Fruit fly (Drosophila melanogaster) whole organism, embryonic: ENCODE data around the gene Ndae1.

Experiments used
- BtbVII ChIP-seq: fragments of 200-800 bp; sonication (Bioruptor generic); optimal IDR thresholded peaks from 3 replicates; lab custom pipeline; 2017; ENCODE audit warnings: missing biosample characterization, mild to moderate bottlenecking, missing genetic modification characterization
- Bteb2 ChIP-seq: fragments of 200-800 bp; sonication (Bioruptor generic); optimal IDR thresholded peaks from 2 replicates; lab custom pipeline; 2016; ENCODE audit warnings: missing biosample characterization, missing genetic modification characterization
- CG10462 ChIP-seq: fragments of 200-800 bp; sonication (Bioruptor generic); optimal IDR thresholded peaks from 2 replicates; lab custom pipeline; 2016; ENCODE audit warnings: missing biosample characterization, missing genetic modification characterization
- CG10979 ChIP-seq: fragments of 200-800 bp; sonication (Bioruptor generic); optimal IDR thresholded peaks from 2 replicates; lab custom pipeline; 2018; ENCODE audit warnings: missing biosample characterization, mild to moderate bottlenecking, missing genetic modification characterization, moderate library complexity
- CG11085 ChIP-seq: fragments of 200-800 bp; sonication (Bioruptor generic); IDR thresholded peaks from 2 replicates; pipeline ENCODE4 v1.3.6; 2022; ENCODE audit warnings: missing biosample characterization, missing genetic modification characterization
- CG11560 ChIP-seq: fragments of 200-800 bp; sonication (Bioruptor generic); IDR thresholded peaks from 3 replicates; pipeline ENCODE4 v1.3.6; 2022; ENCODE audit warnings: missing biosample characterization, missing genetic modification characterization
- CG12744 ChIP-seq: fragments of 200-800 bp; sonication (Bioruptor generic); optimal IDR thresholded peaks from 2 replicates; lab custom pipeline; 2016; ENCODE audit warnings: missing biosample characterization, missing genetic modification characterization
- CG14860 ChIP-seq: fragments of 200-800 bp; sonication (Bioruptor generic); IDR thresholded peaks from 3 replicates; pipeline ENCODE4 v1.3.6; 2022; ENCODE audit warnings: missing biosample characterization, missing genetic modification characterization; ENCODE audit not compliant: partially characterized antibody
- CG1603 ChIP-seq: fragments of 200-800 bp; sonication (Bioruptor generic); optimal IDR thresholded peaks from 2 replicates; lab custom pipeline; 2019; ENCODE audit warnings: missing biosample characterization, mild to moderate bottlenecking, missing genetic modification characterization, moderate library complexity
- CG16815 ChIP-seq: fragments of 200-800 bp; sonication (Bioruptor generic); optimal IDR thresholded peaks from 3 replicates; lab custom pipeline; 2017; ENCODE audit warnings: missing biosample characterization, mild to moderate bottlenecking, missing genetic modification characterization
- CG17361 ChIP-seq: fragments of 200-800 bp; sonication (Bioruptor generic); IDR thresholded peaks from 3 replicates; pipeline ENCODE4 v1.3.6; 2022; ENCODE audit warnings: missing biosample characterization, missing genetic modification characterization
- CG2889 ChIP-seq: fragments of 200-800 bp; sonication (Bioruptor generic); IDR thresholded peaks from 3 replicates; pipeline ENCODE4 v1.3.6; 2022; ENCODE audit warnings: missing biosample characterization, missing genetic modification characterization
- CG30431 ChIP-seq: fragments of 200-800 bp; sonication (Bioruptor generic); optimal IDR thresholded peaks from 2 replicates; lab custom pipeline; 2017; ENCODE audit warnings: missing biosample characterization, missing genetic modification characterization
- CG31365 ChIP-seq: fragments of 200-800 bp; sonication (Bioruptor generic); optimal IDR thresholded peaks from 2 replicates; lab custom pipeline; 2018; ENCODE audit warnings: missing biosample characterization, mild to moderate bottlenecking, missing genetic modification characterization
- CG3163 ChIP-seq: fragments of 200-800 bp; sonication (Bioruptor generic); optimal IDR thresholded peaks from 3 replicates; lab custom pipeline; 2016; ENCODE audit warnings: missing biosample characterization, missing genetic modification characterization
- CG33213 ChIP-seq: fragments of 200-800 bp; sonication (Bioruptor generic); optimal IDR thresholded peaks from 3 replicates; lab custom pipeline; 2016; ENCODE audit warnings: missing biosample characterization, missing genetic modification characterization
- CG3995 ChIP-seq: fragments of 200-800 bp; sonication (Bioruptor generic); optimal IDR thresholded peaks from 3 replicates; lab custom pipeline; 2016; ENCODE audit warnings: missing biosample characterization, missing genetic modification characterization
- CG4328 ChIP-seq: fragments of 200-800 bp; sonication (Bioruptor generic); optimal IDR thresholded peaks from 3 replicates; lab custom pipeline; 2017; ENCODE audit warnings: missing biosample characterization, missing genetic modification reagents, missing genetic modification characterization
- CG4820 ChIP-seq: fragments of 200-800 bp; sonication (Bioruptor generic); optimal IDR thresholded peaks from 3 replicates; lab custom pipeline; 2016; ENCODE audit warnings: missing biosample characterization, missing genetic modification characterization
- CG6683 ChIP-seq: fragments of 200-800 bp; sonication (Bioruptor generic); optimal IDR thresholded peaks from 2 replicates; lab custom pipeline; 2017; ENCODE audit warnings: missing biosample characterization, mild to moderate bottlenecking, missing genetic modification characterization, missing genetic modification reagents
- CG6689 ChIP-seq: fragments of 200-800 bp; sonication (Bioruptor generic); IDR thresholded peaks from 2 replicates; pipeline ENCODE4 v1.3.6; 2022; ENCODE audit warnings: missing biosample characterization, missing genetic modification characterization
- CG6791 ChIP-seq: fragments of 200-800 bp; sonication (Bioruptor generic); IDR thresholded peaks from 3 replicates; pipeline ENCODE4 v1.3.6; 2022; ENCODE audit warnings: missing biosample characterization, missing genetic modification characterization; ENCODE audit not compliant: partially characterized antibody
- Camta ChIP-seq: fragments of 200-800 bp; sonication (Bioruptor generic); optimal IDR thresholded peaks from 2 replicates; lab custom pipeline; 2016; ENCODE audit warnings: missing biosample characterization, missing genetic modification characterization
- Drgx ChIP-seq: fragments of 200-800 bp; sonication (Bioruptor generic); IDR thresholded peaks from 2 replicates; pipeline ENCODE4 v1.3.6; 2022; ENCODE audit warnings: missing biosample characterization, missing genetic modification characterization
- ERR ChIP-seq: fragments of 200-800 bp; sonication (Bioruptor generic); optimal IDR thresholded peaks from 2 replicates; lab custom pipeline; 2016; ENCODE audit warnings: missing biosample characterization, missing genetic modification characterization
- H15 ChIP-seq: fragments of 200-800 bp; sonication (Bioruptor generic); IDR thresholded peaks from 3 replicates; pipeline ENCODE4 v1.3.6; 2022; ENCODE audit warnings: missing biosample characterization, missing genetic modification characterization
- Hey ChIP-seq: fragments of 200-800 bp; sonication (Bioruptor generic); optimal IDR thresholded peaks from 3 replicates; lab custom pipeline; 2018; ENCODE audit warnings: missing biosample characterization, mild to moderate bottlenecking, missing genetic modification characterization
- Mad ChIP-seq: fragments of 200-800 bp; sonication (Bioruptor generic); optimal IDR thresholded peaks from 2 replicates; lab custom pipeline; 2016; ENCODE audit warnings: missing biosample characterization, missing genetic modification characterization
- NC2β ChIP-seq: fragments of 200-800 bp; sonication (Bioruptor generic); optimal IDR thresholded peaks from 2 replicates; lab custom pipeline; 2016; ENCODE audit warnings: missing biosample characterization, missing genetic modification characterization
- Nf-YA ChIP-seq: fragments of 200-800 bp; sonication (Bioruptor generic); IDR thresholded peaks from 2 replicates; pipeline ENCODE4 v1.3.6; 2022; ENCODE audit warnings: missing biosample characterization, missing genetic modification characterization
- Stat92E ChIP-seq, 3 experiments: fragments of >200 bp in 2 of 3; fragments of 200-800 bp in 1 of 3; sonication (Bioruptor generic) in 1 of 3; optimal IDR thresholded peaks; 2 replicates each; lab custom pipeline; 2017 to 2019; ENCODE audit warnings: missing biosample characterization in 3 of 3, missing genetic modification characterization in 3 of 3, mild to moderate bottlenecking in 1 of 3, moderate library complexity in 1 of 3
- Xrp1 ChIP-seq: fragments of 200-800 bp; sonication (Bioruptor generic); IDR thresholded peaks from 2 replicates; pipeline ENCODE4 v1.3.6; 2022; ENCODE audit warnings: missing biosample characterization, missing genetic modification characterization
- al ChIP-seq: fragments of 200-800 bp; sonication (Bioruptor generic); IDR thresholded peaks from 2 replicates; pipeline ENCODE4 v1.3.6; 2022; ENCODE audit warnings: missing biosample characterization, missing genetic modification characterization
- ap ChIP-seq: fragments of 200-800 bp; sonication (Bioruptor generic); IDR thresholded peaks from 2 replicates; pipeline ENCODE4 v1.3.6; 2022; ENCODE audit warnings: missing biosample characterization, missing genetic modification characterization
- bowl ChIP-seq: fragments of 200-800 bp; sonication (Bioruptor generic); IDR thresholded peaks from 2 replicates; pipeline ENCODE4 v1.3.6; 2022; ENCODE audit warnings: missing biosample characterization, missing genetic modification characterization
- chinmo ChIP-seq: fragments of 200-800 bp; sonication (Bioruptor generic); IDR thresholded peaks from 4 replicates; pipeline ENCODE4 v1.3.6; 2022; ENCODE audit warnings: missing biosample characterization, missing genetic modification characterization; ENCODE audit not compliant: partially characterized antibody
- disco-r ChIP-seq: fragments of 200-800 bp; sonication (Bioruptor generic); optimal IDR thresholded peaks from 2 replicates; lab custom pipeline; 2016; ENCODE audit warnings: missing biosample characterization, missing genetic modification characterization
- fd64A ChIP-seq: fragments of 200-800 bp; sonication (Bioruptor generic); optimal IDR thresholded peaks from 3 replicates; lab custom pipeline; 2018; ENCODE audit warnings: missing biosample characterization, mild to moderate bottlenecking, missing genetic modification characterization
- fru ChIP-seq: fragments of >200 bp; optimal IDR thresholded peaks from 2 replicates; lab custom pipeline; 2017
- ftz-f1 ChIP-seq: fragments of 200-800 bp; sonication (Bioruptor generic); optimal IDR thresholded peaks from 2 replicates; lab custom pipeline; 2016; ENCODE audit warnings: missing biosample characterization, missing genetic modification characterization
- grau ChIP-seq: fragments of 200-800 bp; optimal IDR thresholded peaks from 3 replicates; lab custom pipeline; 2019; ENCODE audit warnings: missing biosample characterization, mild to moderate bottlenecking, missing genetic modification characterization, moderate library complexity
- gsb ChIP-seq: fragments of 200-800 bp; sonication (Bioruptor generic); IDR thresholded peaks from 2 replicates; pipeline ENCODE4 v1.3.6; 2022; ENCODE audit warnings: missing biosample characterization, missing genetic modification characterization
- gsb-n ChIP-seq: fragments of 200-800 bp; sonication (Bioruptor generic); optimal IDR thresholded peaks from 3 replicates; lab custom pipeline; 2018; ENCODE audit warnings: missing biosample characterization, mild to moderate bottlenecking, missing genetic modification characterization
- oc ChIP-seq: fragments of 200-800 bp; sonication (Bioruptor generic); optimal IDR thresholded peaks from 2 replicates; lab custom pipeline; 2018; ENCODE audit warnings: missing biosample characterization, mild to moderate bottlenecking, missing genetic modification characterization, moderate library complexity
- odd ChIP-seq: fragments of 200-800 bp; sonication (Bioruptor generic); optimal IDR thresholded peaks from 2 replicates; lab custom pipeline; 2017; ENCODE audit warnings: missing biosample characterization, mild to moderate bottlenecking, missing genetic modification characterization
- pb ChIP-seq: fragments of 200-800 bp; sonication (Bioruptor generic); optimal IDR thresholded peaks from 3 replicates; lab custom pipeline; 2016; ENCODE audit warnings: missing biosample characterization, missing genetic modification characterization
- rib ChIP-seq: fragments of 200-800 bp; sonication (Bioruptor generic); IDR thresholded peaks from 2 replicates; pipeline ENCODE4 v1.3.6; 2022; ENCODE audit warnings: missing biosample characterization, missing genetic modification characterization
- shn ChIP-seq: fragments of 200-800 bp; sonication (Bioruptor generic); optimal IDR thresholded peaks from 3 replicates; lab custom pipeline; 2016; ENCODE audit warnings: missing biosample characterization, missing genetic modification characterization
- sob ChIP-seq: fragments of 200-800 bp; sonication (Bioruptor generic); IDR thresholded peaks from 2 replicates; pipeline ENCODE4 v1.3.6; 2022; ENCODE audit warnings: missing biosample characterization, missing genetic modification characterization
- tll ChIP-seq, 2 experiments: fragments of 200-800 bp in 1 of 2; fragments of >200 bp in 1 of 2; sonication (Bioruptor generic) in 1 of 2; optimal IDR thresholded peaks; 2 replicates each; lab custom pipeline; 2017 to 2019; ENCODE audit warnings: missing biosample characterization in 2 of 2, missing genetic modification characterization in 2 of 2, mild to moderate bottlenecking in 1 of 2, moderate library complexity in 1 of 2
- wek ChIP-seq: fragments of 200-800 bp; sonication (Bioruptor generic); optimal IDR thresholded peaks from 3 replicates; lab custom pipeline; 2018; ENCODE audit warnings: missing biosample characterization, mild to moderate bottlenecking, missing genetic modification characterization, moderate library complexity

The Ndae1 gene

DNA sequence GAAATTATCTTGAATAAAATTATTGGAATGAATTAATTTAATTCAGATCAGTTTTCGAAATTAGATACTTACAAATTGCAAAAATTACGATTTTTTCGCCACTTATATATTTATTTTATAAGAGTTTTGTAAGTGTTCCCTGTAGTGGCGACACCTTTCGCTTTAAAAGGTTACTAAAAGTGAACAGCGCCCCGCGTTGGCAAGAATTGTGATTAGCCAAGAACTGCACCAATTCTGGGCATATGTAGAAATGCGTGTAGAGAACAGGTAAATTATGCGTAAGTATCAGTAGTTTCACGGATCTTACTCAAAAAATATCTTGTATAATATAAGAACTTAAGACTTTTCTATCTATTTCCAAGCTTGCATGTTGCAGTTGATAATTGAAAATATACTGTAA lies 32.3 kb upstream of the Ndae1 start (continued):
- TF ChIP-seq tll (GFP tag; optimal IDR thresholded peaks at IDR 0.05; lab: Kevin White, UChicago) (no peak), Drgx (no peak), oc (tag; lab: Kevin White, UChicago) (no peak), CG10462 (GFP tag; lab: Kevin White, UChicago) (peak; percentile 25), CG16815 (GFP tag; lab: Kevin White, UChicago) (peak; percentile 51), sob (GFP tag; lab: Robert Waterston, UW) (peak; percentile 65), Mad (GFP tag; lab: Kevin White, UChicago) (peak; percentile 44), Xrp1 (GFP tag; lab: Robert Waterston, UW) (peak; percentile 45; the same call in 1 of the 2 replicates), odd (GFP tag; lab: Kevin White, UChicago) (no peak), CG17361 (GFP tag; lab: Robert Waterston, UW) (peak; percentile 69), gsb-n (tag; lab: Kevin White, UChicago) (no peak), CG6683 (GFP tag; lab: Kevin White, UChicago) (no peak), BtbVII (GFP tag; lab: Kevin White, UChicago) (no peak), CG14860 (GFP tag; lab: Robert Waterston, UW) (no peak), wek (GFP tag; lab: Kevin White, UChicago) (no peak), CG2889 (GFP tag; lab: Robert Waterston, UW) (no peak), CG3995 (GFP tag; lab: Kevin White, UChicago) (no peak), pb (peak; percentile 45), chinmo (GFP tag; lab: Robert Waterston, UW) (no peak), Nf-YA (no peak), ERR (GFP tag; lab: Kevin White, UChicago) (peak; percentile 21), grau (tag; lab: Kevin White, UChicago) (peak; percentile 66), CG4820 (GFP tag; lab: Kevin White, UChicago) (peak; percentile 57), CG31365 (tag; lab: Kevin White, UChicago) (peak; percentile 35), bowl (GFP tag; lab: Robert Waterston, UW) (no peak), CG1603 (peak; percentile 66), Hey (no peak), fd64A (GFP tag; lab: Kevin White, UChicago) (no peak), rib (GFP tag; lab: Robert Waterston, UW) (0 out of 2 replicates have a peak, but pooled peaks have one; percentile 13), CG4328 (no peak), Stat92E (GFP tag; optimal IDR thresholded peaks at IDR 0.05; lab: Kevin White, UChicago) (no peak), NC2β (GFP tag; lab: Kevin White, UChicago) (peak; percentile 32), CG12744 (GFP tag; lab: Kevin White, UChicago) (peak; percentile 44), ap (GFP tag; lab: Robert Waterston, UW) (no peak), gsb (no peak), CG11085 (GFP tag; lab: Robert Waterston, UW) (peak; percentile 76), ftz-f1 (GFP tag; lab: Kevin White, UChicago) (no peak), CG3163 (GFP tag; lab: Kevin White, UChicago) (peak; percentile 10), Camta (peak; percentile 64), Bteb2 (GFP tag; lab: Kevin White, UChicago) (no peak), CG6689 (GFP tag; lab: Robert Waterston, UW) (peak; percentile 28; the same call in 1 of the 2 replicates), disco-r (GFP tag; lab: Kevin White, UChicago) (no peak), CG10979 (peak; percentile 46), CG33213 (GFP tag; lab: Kevin White, UChicago) (peak; percentile 73), H15 (GFP tag; lab: Robert Waterston, UW) (peak; percentile 55; the same call in 1 of the 3 replicates), CG6791 (GFP tag; lab: Robert Waterston, UW) (peak; percentile 55; the same call in 1 of the 3 replicates), shn (GFP tag; lab: Kevin White, UChicago) (peak; percentile 9), CG30431 (peak; percentile 53), al (GFP tag; lab: Robert Waterston, UW) (0 out of 2 replicates have a peak, but pooled peaks have one; percentile 30), CG11560 (tag; lab: Robert Waterston, UW) (0 out of 3 replicates have a peak, but pooled peaks have one; percentile 14), fru (lab: Kevin White, UChicago) (no peak)
